Worm (Caenorhabditis elegans): ENCODE data around the gene pfk-1.2.

ce11 chrV:9509597-9509996, 22.0 kb upstream of the pfk-1.2 start:
- TF ChIP-seq unc-130 (GFP tag; optimal IDR thresholded peaks at IDR 0.05) (no peak), unc-62 (GFP tag; optimal IDR thresholded peaks at IDR 0.05) (no peak), hlh-12 (tag; optimal IDR thresholded peaks at IDR 0.05) (no peak), zfh-2 (GFP tag; conservative IDR thresholded peaks at IDR 0.05) (no peak), snpc-4 (GFP tag; optimal IDR thresholded peaks at IDR 0.05) (no peak), snpc-4 (tag; optimal IDR thresholded peaks at IDR 0.05) (no peak), fkh-3 (tag; optimal IDR thresholded peaks at IDR 0.05) (no peak), ama-1 (optimal IDR thresholded peaks at IDR 0.05) (no peak), ama-1 (GFP tag; optimal IDR thresholded peaks at IDR 0.05) (no peak), egl-44 (GFP tag; IDR thresholded peaks at IDR 0.05) (no peak), F37B4.10 (GFP tag; IDR thresholded peaks at IDR 0.05) (no peak), die-1 (tag; optimal IDR thresholded peaks at IDR 0.05) (no peak), F52B5.7 (tag; optimal IDR thresholded peaks at IDR 0.05) (no peak)
